Fruit fly (Drosophila melanogaster): ENCODE data around the gene SelG.

dm6 chrX:11855950-11856349 lies 31.1 kb upstream of the SelG start:
- TF ChIP-seq EcR (GFP tag; optimal IDR thresholded peaks at IDR 0.05) = no peak
- TF ChIP-seq psq (optimal IDR thresholded peaks at IDR 0.05) = no peak
- TF ChIP-seq CG8478 (optimal IDR thresholded peaks at IDR 0.05) = no peak

Measured in whole organism.